Worm (Caenorhabditis elegans) whole organism, L3 larva: ENCODE results near the gene R05H11.2.

Experiments
- R02D3.7 ChIP-seq: fragments of 150-350 bp; optimal IDR thresholded peaks from 2 replicates; lab custom pipeline; 2014; ENCODE audit warnings: missing biosample characterization, missing genetic modification characterization
- ceh-16 ChIP-seq: sonication (generic microtip); optimal IDR thresholded peaks from 2 replicates; lab custom pipeline; 2017; ENCODE audit warnings: missing biosample characterization, missing genetic modification characterization
- ceh-28 ChIP-seq: fragments of 150-350 bp; optimal IDR thresholded peaks from 2 replicates; lab custom pipeline; 2014; ENCODE audit warnings: missing biosample characterization, missing genetic modification reagents, missing genetic modification characterization
- ceh-82 ChIP-seq: fragments of 150-350 bp; optimal IDR thresholded peaks from 2 replicates; lab custom pipeline; 2014; ENCODE audit warnings: missing biosample characterization, missing genetic modification characterization
- ceh-9 ChIP-seq: sonication (generic microtip); optimal IDR thresholded peaks from 2 replicates; lab custom pipeline; 2018; ENCODE audit warnings: missing biosample characterization, missing genetic modification characterization
- daf-12 ChIP-seq: fragments of 150-350 bp; optimal IDR thresholded peaks from 2 replicates; lab custom pipeline; 2014; ENCODE audit warnings: missing biosample characterization, missing genetic modification reagents, missing genetic modification characterization
- egl-27 ChIP-seq: sonication (generic microtip); optimal IDR thresholded peaks from 4 replicates; lab custom pipeline; 2017; ENCODE audit warnings: missing biosample characterization, missing genetic modification reagents, missing genetic modification characterization
- egl-5 ChIP-seq: fragments of 150-350 bp; optimal IDR thresholded peaks from 2 replicates; lab custom pipeline; 2017; ENCODE audit warnings: missing biosample characterization, missing genetic modification reagents, missing genetic modification characterization, inconsistent platforms
- elt-1 ChIP-seq: fragments of 150-350 bp; optimal IDR thresholded peaks from 2 replicates; lab custom pipeline; 2014; ENCODE audit warnings: missing biosample characterization, missing genetic modification characterization
- elt-2 ChIP-seq: sonication (generic microtip); optimal IDR thresholded peaks from 2 replicates; lab custom pipeline; 2016; ENCODE audit warnings: missing genetic modification reagents, mild to moderate bottlenecking, missing genetic modification characterization, missing compliant biosample characterization
- elt-3 ChIP-seq, 3 experiments: fragments of 150-350 bp in 1 of 3; sonication (generic microtip) in 2 of 3; optimal IDR thresholded peaks; 2 replicates in 2 of 3; 4 replicates in 1 of 3; lab custom pipeline; 2014 to 2017; ENCODE audit warnings: missing biosample characterization in 3 of 3, missing genetic modification characterization in 3 of 3
- eor-1 ChIP-seq, 2 experiments: fragments of 150-350 bp; optimal IDR thresholded peaks; 2 replicates each; lab custom pipeline; 2014 to 2018; ENCODE audit warnings: missing biosample characterization in 2 of 2, missing genetic modification characterization in 2 of 2
- fkh-2 ChIP-seq: fragments of 150-350 bp; optimal IDR thresholded peaks from 2 replicates; lab custom pipeline; 2014; ENCODE audit warnings: missing biosample characterization, missing genetic modification reagents, missing genetic modification characterization
- fos-1 ChIP-seq: fragments of 150-350 bp; optimal IDR thresholded peaks from 2 replicates; lab custom pipeline; 2014; ENCODE audit warnings: missing biosample characterization, missing genetic modification characterization
- hmg-11 ChIP-seq: sonication (generic microtip); optimal IDR thresholded peaks from 2 replicates; lab custom pipeline; 2016; ENCODE audit warnings: missing genetic modification characterization, missing compliant biosample characterization
- jun-1 ChIP-seq: fragments of 150-350 bp; optimal IDR thresholded peaks from 2 replicates; lab custom pipeline; 2014; ENCODE audit warnings: missing biosample characterization, missing genetic modification reagents, missing genetic modification characterization
- lin-15B ChIP-seq: fragments of 150-350 bp; optimal IDR thresholded peaks from 2 replicates; lab custom pipeline; 2014; ENCODE audit warnings: missing biosample characterization, missing genetic modification characterization
- lin-39 ChIP-seq: fragments of 150-350 bp; optimal IDR thresholded peaks from 2 replicates; lab custom pipeline; 2018; ENCODE audit warnings: missing biosample characterization, missing genetic modification reagents, missing genetic modification characterization
- lsy-12 ChIP-seq: sonication (generic microtip); optimal IDR thresholded peaks from 2 replicates; lab custom pipeline; 2016; ENCODE audit warnings: mild to moderate bottlenecking, missing genetic modification characterization, missing compliant biosample characterization
- mml-1 ChIP-seq: fragments of 150-350 bp; sonication (generic microtip); optimal IDR thresholded peaks from 3 replicates; lab custom pipeline; 2014; ENCODE audit warnings: missing biosample characterization, missing genetic modification characterization
- nfya-1 ChIP-seq: sonication (generic microtip); optimal IDR thresholded peaks from 2 replicates; lab custom pipeline; 2017; ENCODE audit warnings: missing genetic modification characterization, mild to moderate bottlenecking, missing compliant biosample characterization, antibody characterized with exemption, moderate library complexity; ENCODE audit not compliant: insufficient read depth
- nhr-11 ChIP-seq: fragments of 150-350 bp; optimal IDR thresholded peaks from 2 replicates; lab custom pipeline; 2014; ENCODE audit warnings: missing biosample characterization, missing genetic modification characterization
- nhr-12 ChIP-seq: fragments of 150-350 bp; optimal IDR thresholded peaks from 2 replicates; lab custom pipeline; 2014; ENCODE audit warnings: missing biosample characterization, missing genetic modification characterization
- nhr-23 ChIP-seq: fragments of 150-350 bp; optimal IDR thresholded peaks from 2 replicates; lab custom pipeline; 2014; ENCODE audit warnings: missing biosample characterization, missing genetic modification reagents, missing genetic modification characterization
- nhr-237 ChIP-seq: fragments of 150-350 bp; optimal IDR thresholded peaks from 2 replicates; lab custom pipeline; 2014; ENCODE audit warnings: missing biosample characterization, missing genetic modification characterization
- nhr-25 ChIP-seq: sonication (generic microtip); optimal IDR thresholded peaks from 2 replicates; lab custom pipeline; 2017; ENCODE audit warnings: missing biosample characterization, missing genetic modification characterization
- nhr-43 ChIP-seq: sonication (generic microtip); optimal IDR thresholded peaks from 2 replicates; lab custom pipeline; 2016; ENCODE audit warnings: mild to moderate bottlenecking, missing genetic modification characterization, missing compliant biosample characterization; ENCODE audit not compliant: poor library complexity, severe bottlenecking
- nhr-76 ChIP-seq: fragments of 150-350 bp; sonication (generic microtip); optimal IDR thresholded peaks from 5 replicates; lab custom pipeline; 2014; ENCODE audit warnings: missing biosample characterization, missing genetic modification characterization
- nhr-77 ChIP-seq: fragments of 150-350 bp; optimal IDR thresholded peaks from 2 replicates; lab custom pipeline; 2014; ENCODE audit warnings: missing biosample characterization, missing genetic modification characterization
- pha-4 ChIP-seq: fragments of 150-350 bp; optimal IDR thresholded peaks from 2 replicates; lab custom pipeline; 2014; ENCODE audit warnings: missing biosample characterization, missing genetic modification reagents, missing genetic modification characterization
- pqm-1 ChIP-seq: fragments of 150-350 bp; optimal IDR thresholded peaks from 2 replicates; lab custom pipeline; 2017; ENCODE audit warnings: missing biosample characterization, missing genetic modification characterization, inconsistent platforms
- sea-2 ChIP-seq: fragments of 150-350 bp; sonication (generic microtip); optimal IDR thresholded peaks from 4 replicates; lab custom pipeline; 2014; ENCODE audit warnings: missing biosample characterization, missing genetic modification reagents, missing genetic modification characterization
- skn-1 ChIP-seq: fragments of 150-350 bp; optimal IDR thresholded peaks from 2 replicates; lab custom pipeline; 2014; ENCODE audit warnings: missing biosample characterization, missing genetic modification characterization
- snpc-4 ChIP-seq: fragments of 150-350 bp; optimal IDR thresholded peaks from 2 replicates; lab custom pipeline; 2014; ENCODE audit warnings: missing biosample characterization, missing genetic modification characterization
- tbx-2 ChIP-seq: sonication (generic microtip); optimal IDR thresholded peaks from 2 replicates; lab custom pipeline; 2016; ENCODE audit warnings: mild to moderate bottlenecking, missing genetic modification characterization, missing compliant biosample characterization
- unc-62 ChIP-seq: fragments of 150-350 bp; sonication (generic microtip); optimal IDR thresholded peaks from 4 replicates; lab custom pipeline; 2014; ENCODE audit warnings: missing biosample characterization, missing genetic modification reagents, missing genetic modification characterization
- zag-1 ChIP-seq: fragments of 150-350 bp; optimal IDR thresholded peaks from 2 replicates; lab custom pipeline; 2014; ENCODE audit warnings: missing biosample characterization, missing genetic modification characterization
- ztf-11 ChIP-seq: fragments of 150-350 bp; optimal IDR thresholded peaks from 2 replicates; lab custom pipeline; 2014; ENCODE audit warnings: missing biosample characterization, missing genetic modification characterization
- ztf-4 ChIP-seq: fragments of 150-350 bp; optimal IDR thresholded peaks from 2 replicates; lab custom pipeline; 2014; ENCODE audit warnings: missing biosample characterization, missing genetic modification characterization

The R05H11.2 gene

DNA sequence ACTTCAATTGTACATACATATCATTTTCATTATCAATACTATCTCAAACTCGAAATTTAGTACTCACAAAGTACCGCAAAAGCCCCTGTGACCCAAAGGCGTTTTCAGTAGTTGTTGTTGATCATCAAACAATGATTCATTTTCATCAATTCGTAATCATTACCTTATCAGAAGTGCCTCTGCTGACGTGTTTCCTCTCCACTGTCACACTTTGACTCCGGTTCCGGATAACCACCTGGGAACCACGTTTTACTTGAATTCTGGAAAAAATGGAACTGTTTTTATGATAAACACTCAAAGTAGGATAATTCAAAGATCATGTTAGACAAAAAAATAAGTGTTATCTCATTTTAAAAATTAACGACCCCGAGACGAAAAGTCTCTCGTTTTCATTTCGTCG is 19.9 kb downstream of the R05H11.2 start:
- TF ChIP-seq pqm-1 (tag; lab: Kevin White, UChicago) (peak; percentile 71), zag-1 (no peak), ztf-11 (tag; lab: Kevin White, UChicago) (no peak), elt-2 (tag; lab: Kevin White, UChicago) (peak; percentile 84), pha-4 (tag; lab: Kevin White, UChicago) (peak; percentile 9), egl-5 (tag; lab: Kevin White, UChicago) (no peak)
- TF ChIP-seq, all 47 proteins: peak for 3

DNA sequence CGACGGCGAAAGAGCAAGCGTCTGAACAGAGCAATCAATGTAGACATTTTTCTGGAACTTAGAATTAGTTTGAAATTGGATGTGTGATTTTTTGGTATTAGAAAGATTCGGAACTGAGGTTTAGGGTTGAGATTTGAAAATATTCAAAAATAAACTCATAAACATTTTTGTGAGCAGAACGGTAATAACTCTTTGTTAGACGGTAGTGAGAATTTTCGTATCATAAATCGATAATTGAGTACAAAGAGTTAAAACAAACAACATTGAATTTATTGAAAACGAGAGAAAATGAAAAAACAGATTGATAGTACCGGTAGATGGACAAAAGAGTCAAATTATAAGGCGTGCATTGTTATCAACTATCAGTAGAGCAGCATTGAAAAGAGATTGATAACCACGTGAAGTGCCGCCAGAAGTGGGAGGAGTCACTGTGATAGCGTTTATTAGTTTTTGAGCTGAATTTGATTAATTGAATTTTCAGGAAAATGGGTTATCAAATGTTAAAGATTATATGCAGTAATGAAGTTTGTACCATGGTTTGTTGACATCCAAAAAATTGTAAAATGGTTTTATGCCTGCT is 21.3 kb downstream of the R05H11.2 start, which contains the start of gene F28F5.6:
TSS of gene F28F5.6 (minus strand) at position 51 of the 580 bp plus-strand sequence.
- TF ChIP-seq ztf-4 (tag; lab: Kevin White, UChicago): no peak
- no peak for TF ChIP-seq fos-1 (tag; lab: Kevin White, UChicago)
- TF ChIP-seq daf-12 (tag; lab: Kevin White, UChicago): no peak
- TF ChIP-seq pha-4 (tag; lab: Kevin White, UChicago): peak; percentile 49
- peak; percentile 78 for TF ChIP-seq pqm-1 (tag; lab: Kevin White, UChicago)
- no peak for TF ChIP-seq nhr-12 (tag; lab: Kevin White, UChicago)
- TF ChIP-seq ceh-28: peak; percentile 21
- TF ChIP-seq elt-1: no peak
- TF ChIP-seq hmg-11 (tag; lab: Kevin White, UChicago): no peak
- peak; percentile 50 for TF ChIP-seq skn-1 (tag; lab: Kevin White, UChicago)
- TF ChIP-seq sea-2 (GFP tag; lab: Kevin White, UChicago): no peak
- TF ChIP-seq elt-2 (tag; lab: Kevin White, UChicago): peak; percentile 95
- TF ChIP-seq elt-3 (tag; optimal IDR thresholded peaks at IDR 0.05; lab: Kevin White, UChicago): no peak

- TF ChIP-seq ztf-11 (tag; lab: Kevin White, UChicago): no peak
- no peak for TF ChIP-seq unc-62 (GFP tag; lab: Kevin White, UChicago)
- TF ChIP-seq skn-1 (tag; lab: Kevin White, UChicago): no peak
- no peak for TF ChIP-seq lsy-12 (tag; lab: Kevin White, UChicago)
- no peak for TF ChIP-seq fkh-2
- no peak for TF ChIP-seq nhr-11 (tag; lab: Kevin White, UChicago)
- no peak for TF ChIP-seq pqm-1 (tag; lab: Kevin White, UChicago)
- TF ChIP-seq R02D3.7: no peak
- TF ChIP-seq eor-1 (tag; optimal IDR thresholded peaks at IDR 0.05; lab: Kevin White, UChicago): no peak
- no peak for TF ChIP-seq hmg-11 (tag; lab: Kevin White, UChicago)
- TF ChIP-seq nhr-25 (tag; lab: Kevin White, UChicago): no peak
- TF ChIP-seq snpc-4: no peak
- TF ChIP-seq elt-3 (tag; optimal IDR thresholded peaks at IDR 0.05; lab: Kevin White, UChicago): no peak
- no peak for TF ChIP-seq ceh-82 (tag; lab: Kevin White, UChicago)
- no peak for TF ChIP-seq sea-2 (GFP tag; lab: Kevin White, UChicago)
- TF ChIP-seq elt-2 (tag; lab: Kevin White, UChicago): no peak
- TF ChIP-seq nhr-237: no peak
- no peak for TF ChIP-seq tbx-2 (tag; lab: Kevin White, UChicago)
Observed at ce11 chrIII:6820343-6820985, 22.4 kb downstream of the R05H11.2 start, which contains the start of gene ten-1. TSS of gene ten-1 (plus strand) at chrIII:6820935.

DNA sequence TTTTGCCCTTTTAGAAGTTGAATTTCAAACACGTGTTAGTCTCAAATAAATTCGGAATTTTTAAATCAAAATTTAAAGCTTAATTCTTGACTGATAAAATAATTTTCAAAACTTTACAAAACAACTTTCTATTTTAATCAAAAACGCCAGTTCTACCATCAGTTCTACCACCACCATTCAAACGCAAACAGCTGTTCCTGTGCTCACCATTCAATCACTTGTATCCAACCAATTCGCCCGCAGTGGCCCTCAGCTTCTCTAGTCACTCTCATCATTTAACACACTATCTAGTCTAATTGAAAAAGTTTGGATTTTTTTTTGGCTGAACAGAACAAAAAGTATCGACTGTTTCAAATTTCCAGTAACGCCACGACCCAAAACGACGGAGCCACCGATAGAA is 24.7 kb downstream of the R05H11.2 start:
- TF ChIP-seq ceh-16 (tag; lab: Kevin White, UChicago): no peak
- TF ChIP-seq elt-2 (tag; lab: Kevin White, UChicago): no peak
- TF ChIP-seq snpc-4: no peak
- TF ChIP-seq mml-1 (tag; lab: Kevin White, UChicago): no peak
- no peak for TF ChIP-seq ceh-9 (tag; lab: Kevin White, UChicago)
- TF ChIP-seq lin-39 (tag; lab: Kevin White, UChicago): no peak
- TF ChIP-seq nhr-77 (tag; lab: Kevin White, UChicago): no peak
- no peak for TF ChIP-seq jun-1 (tag; lab: Kevin White, UChicago)
- TF ChIP-seq ztf-11 (tag; lab: Kevin White, UChicago): no peak
- TF ChIP-seq nfya-1 (tag; lab: Kevin White, UChicago): no peak
- TF ChIP-seq fkh-2: no peak
- TF ChIP-seq lsy-12 (tag; lab: Kevin White, UChicago): no peak
- no peak for TF ChIP-seq nhr-43 (tag; lab: Kevin White, UChicago)
- TF ChIP-seq nhr-76: no peak
- TF ChIP-seq pqm-1 (tag; lab: Kevin White, UChicago): no peak
- no peak for TF ChIP-seq hmg-11 (tag; lab: Kevin White, UChicago)
- no peak for TF ChIP-seq egl-27 (tag; lab: Kevin White, UChicago)
- TF ChIP-seq lin-15B: no peak
- no peak for TF ChIP-seq eor-1 (tag; optimal IDR thresholded peaks at IDR 0.05; lab: Kevin White, UChicago)
- no peak for TF ChIP-seq nhr-23 (tag; lab: Kevin White, UChicago)
- TF ChIP-seq, all 47 proteins: peak for 0
